Fruit fly (Drosophila melanogaster) whole organism, embryonic: Measurements from ENCODE around the gene CG15891.

Experiments used
- Asciz ChIP-seq: fragments of 200-800 bp; sonication (Bioruptor generic); optimal IDR thresholded peaks from 2 replicates; lab custom pipeline; 2017; ENCODE audit warnings: missing biosample characterization, mild to moderate bottlenecking, missing genetic modification characterization, missing genetic modification reagents
- CG1024 ChIP-seq: fragments of 200-800 bp; sonication (Bioruptor generic); IDR thresholded peaks from 2 replicates; pipeline ENCODE4 v1.3.6; 2022; ENCODE audit warnings: missing biosample characterization, missing genetic modification characterization
- CG10462 ChIP-seq: fragments of 200-800 bp; sonication (Bioruptor generic); optimal IDR thresholded peaks from 2 replicates; lab custom pipeline; 2016; ENCODE audit warnings: missing biosample characterization, missing genetic modification characterization
- CG11085 ChIP-seq: fragments of 200-800 bp; sonication (Bioruptor generic); IDR thresholded peaks from 2 replicates; pipeline ENCODE4 v1.3.6; 2022; ENCODE audit warnings: missing biosample characterization, missing genetic modification characterization
- CG11093 ChIP-seq: fragments of 200-800 bp; sonication (Bioruptor generic); IDR thresholded peaks from 3 replicates; pipeline ENCODE4 v1.3.6; 2022; ENCODE audit warnings: missing biosample characterization, missing genetic modification characterization
- CG11696 ChIP-seq: fragments of 200-800 bp; sonication (Bioruptor generic); IDR thresholded peaks from 2 replicates; pipeline ENCODE4 v1.3.6; 2022; ENCODE audit warnings: missing biosample characterization, missing genetic modification characterization
- CG1233 ChIP-seq: fragments of 200-800 bp; sonication (Bioruptor generic); optimal IDR thresholded peaks from 4 replicates; lab custom pipeline; 2018; ENCODE audit warnings: missing biosample characterization, mild to moderate bottlenecking, missing genetic modification characterization
- CG13424 ChIP-seq: fragments of 200-800 bp; sonication (Bioruptor generic); optimal IDR thresholded peaks from 2 replicates; lab custom pipeline; 2019; ENCODE audit warnings: missing biosample characterization, mild to moderate bottlenecking, missing genetic modification characterization, moderate library complexity
- CG13624 ChIP-seq: fragments of 200-800 bp; sonication (Bioruptor generic); optimal IDR thresholded peaks from 2 replicates; lab custom pipeline; 2016; ENCODE audit warnings: missing biosample characterization, missing genetic modification characterization
- CG13775 ChIP-seq: fragments of 200-800 bp; sonication (Bioruptor generic); optimal IDR thresholded peaks from 3 replicates; lab custom pipeline; 2017; ENCODE audit warnings: missing biosample characterization, mild to moderate bottlenecking, missing genetic modification characterization
- CG1602 ChIP-seq: fragments of 200-800 bp; sonication (Bioruptor generic); optimal IDR thresholded peaks from 3 replicates; lab custom pipeline; 2016; ENCODE audit warnings: missing biosample characterization, missing genetic modification characterization
- CG17385 ChIP-seq: fragments of 200-800 bp; sonication (Bioruptor generic); optimal IDR thresholded peaks from 3 replicates; lab custom pipeline; 2018; ENCODE audit warnings: missing biosample characterization, mild to moderate bottlenecking, missing genetic modification characterization
- CG17568 ChIP-seq: fragments of 200-800 bp; sonication (Bioruptor generic); optimal IDR thresholded peaks from 2 replicates; lab custom pipeline; 2018; ENCODE audit warnings: missing biosample characterization, mild to moderate bottlenecking, missing genetic modification characterization, moderate library complexity
- CG18476 ChIP-seq: fragments of 200-800 bp; sonication (Bioruptor generic); optimal IDR thresholded peaks from 2 replicates; lab custom pipeline; 2016; ENCODE audit warnings: missing biosample characterization, mild to moderate bottlenecking, missing genetic modification characterization
- CG2116 ChIP-seq: fragments of 200-800 bp; sonication (Bioruptor generic); optimal IDR thresholded peaks from 3 replicates; lab custom pipeline; 2018; ENCODE audit warnings: missing biosample characterization, mild to moderate bottlenecking, missing genetic modification characterization
- CG2202 ChIP-seq: fragments of 200-800 bp; sonication (Bioruptor generic); optimal IDR thresholded peaks from 2 replicates; lab custom pipeline; 2018; ENCODE audit warnings: missing biosample characterization, mild to moderate bottlenecking, missing genetic modification characterization
- CG4820 ChIP-seq: fragments of 200-800 bp; sonication (Bioruptor generic); optimal IDR thresholded peaks from 3 replicates; lab custom pipeline; 2016; ENCODE audit warnings: missing biosample characterization, missing genetic modification characterization
- CG6813 ChIP-seq: fragments of 200-800 bp; sonication (Bioruptor generic); optimal IDR thresholded peaks from 2 replicates; lab custom pipeline; 2017; ENCODE audit warnings: missing biosample characterization, missing genetic modification characterization, mild to moderate bottlenecking, moderate library complexity, missing genetic modification reagents
- CG7357 ChIP-seq: fragments of 200-800 bp; sonication (Bioruptor generic); IDR thresholded peaks from 3 replicates; pipeline ENCODE4 v1.3.6; 2022; ENCODE audit warnings: missing biosample characterization, missing genetic modification characterization
- CG7786 ChIP-seq: fragments of 200-800 bp; sonication (Bioruptor generic); optimal IDR thresholded peaks from 2 replicates; lab custom pipeline; 2016; ENCODE audit warnings: missing biosample characterization, missing genetic modification characterization
- CG8478 ChIP-seq: fragments of >200 bp; optimal IDR thresholded peaks from 2 replicates; lab custom pipeline; 2018
- Dfd ChIP-seq, 2 experiments: fragments of >200 bp; optimal IDR thresholded peaks; 2 replicates each; lab custom pipeline; 2017; ENCODE audit warnings: missing biosample characterization in 2 of 2, missing genetic modification characterization in 2 of 2
- E2f2 ChIP-seq: fragments of 200-800 bp; sonication (Bioruptor generic); IDR thresholded peaks from 2 replicates; pipeline ENCODE4 v1.3.6; 2022; ENCODE audit warnings: missing biosample characterization, missing genetic modification characterization
- Hr51 ChIP-seq, 2 experiments: fragments of 200-800 bp; sonication (Bioruptor generic); optimal IDR thresholded peaks; 2 replicates in 1 of 2; 3 replicates in 1 of 2; lab custom pipeline; 2016 to 2018; ENCODE audit warnings: missing biosample characterization in 2 of 2, missing genetic modification characterization in 2 of 2, mild to moderate bottlenecking in 1 of 2, moderate library complexity in 1 of 2
- Mrtf ChIP-seq: fragments of 200-800 bp; sonication (Bioruptor generic); IDR thresholded peaks from 3 replicates; pipeline ENCODE4 v1.3.6; 2022; ENCODE audit warnings: missing biosample characterization, missing genetic modification characterization
- Xbp1 ChIP-seq: fragments of 200-800 bp; sonication (Bioruptor generic); optimal IDR thresholded peaks from 3 replicates; lab custom pipeline; 2016; ENCODE audit warnings: missing biosample characterization, mild to moderate bottlenecking, missing genetic modification characterization
- caup ChIP-seq: fragments of 200-800 bp; sonication (Bioruptor generic); optimal IDR thresholded peaks from 3 replicates; lab custom pipeline; 2017; ENCODE audit warnings: missing biosample characterization, mild to moderate bottlenecking, missing genetic modification characterization, moderate library complexity; ENCODE audit not compliant: severe bottlenecking
- chinmo ChIP-seq: fragments of 200-800 bp; sonication (Bioruptor generic); IDR thresholded peaks from 4 replicates; pipeline ENCODE4 v1.3.6; 2022; ENCODE audit warnings: missing biosample characterization, missing genetic modification characterization; ENCODE audit not compliant: partially characterized antibody
- ci ChIP-seq: fragments of 200-800 bp; sonication (Bioruptor generic); IDR thresholded peaks from 3 replicates; pipeline ENCODE4 v1.3.6; 2022; ENCODE audit warnings: missing biosample characterization, missing genetic modification characterization
- ewg ChIP-seq: fragments of 200-800 bp; sonication (Bioruptor generic); optimal IDR thresholded peaks from 3 replicates; lab custom pipeline; 2017; ENCODE audit warnings: mild to moderate bottlenecking, missing biosample characterization, missing genetic modification reagents, missing genetic modification characterization
- fd102C ChIP-seq: fragments of 200-800 bp; sonication (Bioruptor generic); optimal IDR thresholded peaks from 2 replicates; lab custom pipeline; 2018; ENCODE audit warnings: missing biosample characterization, mild to moderate bottlenecking, missing genetic modification characterization, moderate library complexity
- ftz-f1 ChIP-seq: fragments of 200-800 bp; sonication (Bioruptor generic); optimal IDR thresholded peaks from 2 replicates; lab custom pipeline; 2016; ENCODE audit warnings: missing biosample characterization, missing genetic modification characterization
- inv ChIP-seq: fragments of 200-800 bp; sonication (Bioruptor generic); IDR thresholded peaks from 2 replicates; pipeline ENCODE4 v1.3.6; 2022; ENCODE audit warnings: missing biosample characterization, missing genetic modification characterization; ENCODE audit not compliant: partially characterized antibody
- jigr1 ChIP-seq: fragments of 200-800 bp; sonication (Bioruptor generic); IDR thresholded peaks from 3 replicates; pipeline ENCODE4 v1.3.6; 2022; ENCODE audit warnings: missing biosample characterization, missing genetic modification characterization
- klu ChIP-seq: fragments of 200-800 bp; sonication (Bioruptor generic); IDR thresholded peaks from 2 replicates; pipeline ENCODE4 v1.3.6; 2022; ENCODE audit warnings: missing biosample characterization, missing genetic modification characterization
- luna ChIP-seq: fragments of 200-800 bp; sonication (Bioruptor generic); optimal IDR thresholded peaks from 2 replicates; lab custom pipeline; 2016; ENCODE audit warnings: missing biosample characterization, missing genetic modification characterization
- peb ChIP-seq: fragments of 200-800 bp; sonication (Bioruptor generic); IDR thresholded peaks from 2 replicates; pipeline ENCODE4 v1.3.6; 2022; ENCODE audit warnings: missing biosample characterization, missing genetic modification characterization
- pita ChIP-seq: fragments of 200-800 bp; sonication (Bioruptor generic); optimal IDR thresholded peaks from 2 replicates; lab custom pipeline; 2017; ENCODE audit warnings: missing biosample characterization, mild to moderate bottlenecking, missing genetic modification characterization
- pum ChIP-seq: fragments of 200-800 bp; sonication (Bioruptor generic); optimal IDR thresholded peaks from 2 replicates; lab custom pipeline; 2016; ENCODE audit warnings: missing biosample characterization, missing genetic modification characterization
- rib ChIP-seq: fragments of 200-800 bp; sonication (Bioruptor generic); IDR thresholded peaks from 2 replicates; pipeline ENCODE4 v1.3.6; 2022; ENCODE audit warnings: missing biosample characterization, missing genetic modification characterization
- shn ChIP-seq: fragments of 200-800 bp; sonication (Bioruptor generic); optimal IDR thresholded peaks from 3 replicates; lab custom pipeline; 2016; ENCODE audit warnings: missing biosample characterization, missing genetic modification characterization
- sisA ChIP-seq: fragments of 200-800 bp; sonication (Bioruptor generic); IDR thresholded peaks from 2 replicates; pipeline ENCODE4 v1.3.6; 2022; ENCODE audit warnings: missing biosample characterization, missing genetic modification characterization
- stwl ChIP-seq: fragments of 200-800 bp; sonication (Bioruptor generic); optimal IDR thresholded peaks from 3 replicates; lab custom pipeline; 2018; ENCODE audit warnings: missing biosample characterization, mild to moderate bottlenecking, missing genetic modification characterization, moderate library complexity
- sug ChIP-seq: fragments of 200-800 bp; optimal IDR thresholded peaks from 2 replicates; lab custom pipeline; 2019; ENCODE audit warnings: missing biosample characterization, mild to moderate bottlenecking, missing genetic modification characterization, moderate library complexity
- tio ChIP-seq: fragments of 200-800 bp; sonication (Bioruptor generic); optimal IDR thresholded peaks from 2 replicates; lab custom pipeline; 2017; ENCODE audit warnings: missing biosample characterization, missing genetic modification characterization, inconsistent platforms
- tll ChIP-seq, 2 experiments: fragments of 200-800 bp in 1 of 2; fragments of >200 bp in 1 of 2; sonication (Bioruptor generic) in 1 of 2; optimal IDR thresholded peaks; 2 replicates each; lab custom pipeline; 2017 to 2019; ENCODE audit warnings: missing biosample characterization in 2 of 2, missing genetic modification characterization in 2 of 2, mild to moderate bottlenecking in 1 of 2, moderate library complexity in 1 of 2
- toy ChIP-seq: fragments of 200-800 bp; sonication (Bioruptor generic); IDR thresholded peaks from 2 replicates; pipeline ENCODE4 v1.3.6; 2022; ENCODE audit warnings: missing biosample characterization, missing genetic modification characterization
- ttk ChIP-seq: fragments of 200-800 bp; sonication (Bioruptor generic); IDR thresholded peaks from 2 replicates; pipeline ENCODE4 v2.1.2; 2022; ENCODE audit warnings: missing biosample characterization, missing genetic modification characterization
- tx ChIP-seq: fragments of 200-800 bp; sonication (Bioruptor generic); optimal IDR thresholded peaks from 2 replicates; lab custom pipeline; 2016; ENCODE audit warnings: missing biosample characterization, missing genetic modification characterization
- zfh1 ChIP-seq: fragments of 200-800 bp; sonication (Bioruptor generic); IDR thresholded peaks from 3 replicates; pipeline ENCODE4 v1.3.6; 2022; ENCODE audit warnings: missing biosample characterization, missing genetic modification characterization

The CG15891 gene

DNA sequence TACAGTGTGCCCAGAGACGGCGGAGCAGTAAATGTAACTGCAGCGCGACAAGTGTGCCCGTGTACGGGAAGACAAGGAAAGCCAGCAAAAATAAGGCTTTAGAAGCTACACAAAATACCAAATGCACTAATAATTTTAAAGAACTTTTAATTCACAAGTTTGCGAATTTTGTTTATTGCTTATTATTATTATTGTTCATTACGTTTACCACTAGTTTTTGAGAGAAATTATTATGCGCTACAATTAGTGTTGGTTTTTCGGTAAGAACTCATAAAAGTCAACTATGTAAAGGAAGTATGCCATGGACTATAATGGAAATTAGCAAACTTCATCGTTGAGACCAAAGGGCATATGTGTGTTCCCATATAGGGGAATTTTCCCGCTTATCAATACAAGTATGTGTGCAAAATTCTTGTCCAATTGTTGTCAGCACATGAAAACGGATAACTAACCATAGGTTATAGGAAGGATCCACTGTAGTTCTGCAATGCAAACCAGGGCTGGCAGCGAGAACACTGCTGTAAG lies 27.9 kb downstream of the CG15891 start, which contains the start of gene schlank (continued):
- TF ChIP-seq tx (peak; percentile 27), tll (GFP tag; optimal IDR thresholded peaks at IDR 0.05; lab: Kevin White, UChicago) (peak; percentile 13 to 60), CG13624 (GFP tag; lab: Kevin White, UChicago) (peak; percentile 54), sisA (GFP tag; lab: Robert Waterston, UW) (peak; percentile 74), chinmo (no peak), rib (GFP tag; lab: Robert Waterston, UW) (no peak), CG2202 (tag; lab: Kevin White, UChicago) (no peak), toy (GFP tag; lab: Robert Waterston, UW) (no peak), caup (GFP tag; lab: Kevin White, UChicago) (peak; percentile 20), CG1024 (GFP tag; lab: Robert Waterston, UW) (peak; percentile 43; the same call in 1 of the 2 replicates), CG2116 (GFP tag; lab: Kevin White, UChicago) (no peak), shn (GFP tag; lab: Kevin White, UChicago) (peak; percentile 55), stwl (peak; percentile 32), CG17385 (no peak), luna (GFP tag; lab: Kevin White, UChicago) (no peak), klu (GFP tag; lab: Robert Waterston, UW) (peak; percentile 22; the same call in 1 of the 2 replicates), CG13424 (tag; lab: Kevin White, UChicago) (peak; percentile 53), CG11085 (GFP tag; lab: Robert Waterston, UW) (peak; percentile 22; the same call in 1 of the 2 replicates), Mrtf (GFP tag; lab: Robert Waterston, UW) (no peak), CG18476 (GFP tag; lab: Kevin White, UChicago) (peak; percentile 31), ttk (GFP tag; lab: Robert Waterston, UW) (peak; percentile 26; the same call in 1 of the 2 replicates), CG11093 (GFP tag; lab: Robert Waterston, UW) (peak; percentile 51; the same call in 1 of the 3 replicates), ftz-f1 (GFP tag; lab: Kevin White, UChicago) (no peak), ewg (peak; percentile 39), CG11696 (GFP tag; lab: Robert Waterston, UW) (no peak), jigr1 (GFP tag; lab: Robert Waterston, UW) (0 out of 3 replicates have a peak, but pooled peaks have one; percentile 46), peb (GFP tag; lab: Robert Waterston, UW) (0 out of 2 replicates have a peak, but pooled peaks have one; percentile 29), CG10462 (peak; percentile 26), E2f2 (GFP tag; lab: Robert Waterston, UW) (peak; percentile 39; the same call in 1 of the 2 replicates), ci (GFP tag; lab: Robert Waterston, UW) (peak; percentile 81), sug (tag; lab: Kevin White, UChicago) (peak; percentile 36), Hr51 (GFP tag; optimal IDR thresholded peaks at IDR 0.05; lab: Kevin White, UChicago) (peak in 1 of 2 experiments; percentile 1), tio (GFP tag; lab: Kevin White, UChicago) (no peak), Xbp1 (GFP tag; lab: Kevin White, UChicago) (peak; percentile 64), pita (GFP tag; lab: Kevin White, UChicago) (no peak), Dfd (GFP tag; optimal IDR thresholded peaks at IDR 0.05; lab: Kevin White, UChicago) (no peak), pum (GFP tag; lab: Kevin White, UChicago) (peak; percentile 51), CG13775 (GFP tag; lab: Kevin White, UChicago) (peak; percentile 62), CG4820 (GFP tag; lab: Kevin White, UChicago) (no peak), CG7357 (GFP tag; lab: Robert Waterston, UW) (peak; percentile 62; the same call in 2 of the 3 replicates), Asciz (GFP tag; lab: Kevin White, UChicago) (no peak), inv (no peak), CG1602 (peak; percentile 60), CG7786 (GFP tag; lab: Kevin White, UChicago) (peak; percentile 64), zfh1 (peak; percentile 58; the same call in 2 of the 3 replicates), CG1233 (GFP tag; lab: Kevin White, UChicago) (peak; percentile 2), fd102C (no peak), CG8478 (lab: Kevin White, UChicago) (no peak), CG6813 (GFP tag; lab: Kevin White, UChicago) (no peak), CG17568 (GFP tag; lab: Kevin White, UChicago) (no peak)
